Worm (Caenorhabditis elegans): ENCODE data around the gene str-236.

DNA sequence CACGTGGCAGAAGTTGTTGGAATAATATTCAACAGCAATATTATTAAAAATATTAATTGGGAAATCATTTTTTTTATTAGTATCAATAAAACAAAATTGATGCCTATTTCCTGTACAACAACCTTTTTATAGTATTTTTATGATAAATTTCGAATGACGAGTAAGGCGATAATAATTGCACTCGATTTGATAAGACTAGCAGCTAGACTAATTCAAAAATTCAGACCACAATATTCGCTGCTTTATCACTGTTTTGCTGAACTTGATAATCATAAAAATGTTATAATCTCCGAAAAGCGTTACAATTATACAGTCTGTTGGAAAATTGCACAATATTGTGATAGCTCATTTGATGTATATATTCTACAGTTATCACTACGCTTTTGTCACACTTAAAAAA is 17.8 kb upstream of the str-236 start, which contains the start of gene oac-32:
- no peak for TF ChIP-seq aly-2 (tag; optimal IDR thresholded peaks at IDR 0.05)
- no peak for TF ChIP-seq nhr-11 (tag; optimal IDR thresholded peaks at IDR 0.05)
- TF ChIP-seq snpc-4 (tag; optimal IDR thresholded peaks at IDR 0.05), result no peak
- TF ChIP-seq ama-1 (optimal IDR thresholded peaks at IDR 0.05), result no peak
- no peak for TF ChIP-seq mdl-1 (tag; optimal IDR thresholded peaks at IDR 0.05)
- no peak for TF ChIP-seq jun-1 (tag; optimal IDR thresholded peaks at IDR 0.05)

Data from whole organism, L3 larva.